Fruit fly (Drosophila melanogaster) whole organism, embryonic: ENCODE results near the gene CG6527.
A peak's percentile ranks its signal among the peaks of the same experiment; 100 is the strongest.

ENCODE experiments used
- ATbp ChIP-seq: fragments of 200-800 bp; sonication (Bioruptor generic); optimal IDR thresholded peaks from 2 replicates; lab custom pipeline; 2017; ENCODE audit warnings: missing biosample characterization, mild to moderate bottlenecking, missing genetic modification characterization, missing genetic modification reagents
- Atf6 ChIP-seq: fragments of 200-800 bp; sonication (Bioruptor generic); IDR thresholded peaks from 2 replicates; pipeline ENCODE4 v1.3.6; 2022; ENCODE audit warnings: missing biosample characterization, missing genetic modification characterization
- CG11085 ChIP-seq: fragments of 200-800 bp; sonication (Bioruptor generic); IDR thresholded peaks from 2 replicates; pipeline ENCODE4 v1.3.6; 2022; ENCODE audit warnings: missing biosample characterization, missing genetic modification characterization
- CG13424 ChIP-seq: fragments of 200-800 bp; sonication (Bioruptor generic); optimal IDR thresholded peaks from 2 replicates; lab custom pipeline; 2019; ENCODE audit warnings: missing biosample characterization, mild to moderate bottlenecking, missing genetic modification characterization, moderate library complexity
- CG14710 ChIP-seq: fragments of 200-800 bp; sonication (Bioruptor generic); optimal IDR thresholded peaks from 3 replicates; lab custom pipeline; 2019; ENCODE audit warnings: missing biosample characterization, mild to moderate bottlenecking, missing genetic modification characterization, moderate library complexity
- CG15073 ChIP-seq: fragments of 200-800 bp; sonication (Bioruptor generic); optimal IDR thresholded peaks from 2 replicates; lab custom pipeline; 2016; ENCODE audit warnings: missing biosample characterization, missing genetic modification characterization
- CG15269 ChIP-seq: fragments of 200-800 bp; sonication (Bioruptor generic); optimal IDR thresholded peaks from 2 replicates; lab custom pipeline; 2018; ENCODE audit warnings: missing biosample characterization, mild to moderate bottlenecking, missing genetic modification characterization, moderate library complexity
- CG1603 ChIP-seq: fragments of 200-800 bp; sonication (Bioruptor generic); optimal IDR thresholded peaks from 2 replicates; lab custom pipeline; 2019; ENCODE audit warnings: missing biosample characterization, mild to moderate bottlenecking, missing genetic modification characterization, moderate library complexity
- CG17359 ChIP-seq: fragments of 200-800 bp; sonication (Bioruptor generic); optimal IDR thresholded peaks from 3 replicates; lab custom pipeline; 2018; ENCODE audit warnings: missing biosample characterization, mild to moderate bottlenecking, missing genetic modification characterization, moderate library complexity
- CG17912 ChIP-seq: fragments of 200-800 bp; sonication (Bioruptor generic); optimal IDR thresholded peaks from 2 replicates; lab custom pipeline; 2018; ENCODE audit warnings: missing biosample characterization, mild to moderate bottlenecking, missing genetic modification characterization
- CG2875 ChIP-seq: fragments of 200-800 bp; sonication (Bioruptor generic); optimal IDR thresholded peaks from 2 replicates; lab custom pipeline; 2017; ENCODE audit warnings: missing biosample characterization, mild to moderate bottlenecking, missing genetic modification characterization, missing genetic modification reagents
- CG3838 ChIP-seq: fragments of 200-800 bp; sonication (Bioruptor generic); optimal IDR thresholded peaks from 3 replicates; lab custom pipeline; 2016; ENCODE audit warnings: missing biosample characterization, missing genetic modification characterization
- CG3995 ChIP-seq: fragments of 200-800 bp; sonication (Bioruptor generic); optimal IDR thresholded peaks from 3 replicates; lab custom pipeline; 2016; ENCODE audit warnings: missing biosample characterization, missing genetic modification characterization
- CG4360 ChIP-seq: fragments of 200-800 bp; sonication (Bioruptor generic); IDR thresholded peaks from 2 replicates; pipeline ENCODE4 v1.3.6; 2022; ENCODE audit warnings: missing biosample characterization, missing genetic modification characterization
- CG4854 ChIP-seq: fragments of 200-800 bp; sonication (Bioruptor generic); optimal IDR thresholded peaks from 2 replicates; lab custom pipeline; 2016; ENCODE audit warnings: missing biosample characterization, missing genetic modification characterization, inconsistent platforms
- CG5245 ChIP-seq: fragments of 200-800 bp; sonication (Bioruptor generic); optimal IDR thresholded peaks from 3 replicates; lab custom pipeline; 2016; ENCODE audit warnings: missing biosample characterization, missing genetic modification characterization
- CG5953 ChIP-seq: fragments of 200-800 bp; sonication (Bioruptor generic); IDR thresholded peaks from 2 replicates; pipeline ENCODE4 v1.3.6; 2022; ENCODE audit warnings: missing biosample characterization, missing genetic modification characterization
- CG6254 ChIP-seq: fragments of 200-800 bp; sonication (Bioruptor generic); optimal IDR thresholded peaks from 3 replicates; lab custom pipeline; 2017; ENCODE audit warnings: mild to moderate bottlenecking, missing biosample characterization, missing genetic modification reagents, missing genetic modification characterization
- CG7372 ChIP-seq: fragments of 200-800 bp; sonication (Bioruptor generic); IDR thresholded peaks from 2 replicates; pipeline ENCODE4 v1.3.6; 2022; ENCODE audit warnings: missing biosample characterization, missing genetic modification characterization
- CG8089 ChIP-seq: fragments of 200-800 bp; sonication (Bioruptor generic); optimal IDR thresholded peaks from 3 replicates; lab custom pipeline; 2016; ENCODE audit warnings: missing biosample characterization, missing genetic modification characterization
- CG8359 ChIP-seq: fragments of 200-800 bp; sonication (Bioruptor generic); optimal IDR thresholded peaks from 2 replicates; lab custom pipeline; 2017; ENCODE audit warnings: missing biosample characterization, mild to moderate bottlenecking, missing genetic modification characterization, borderline replicate concordance
- CG8478 ChIP-seq: fragments of >200 bp; optimal IDR thresholded peaks from 2 replicates; lab custom pipeline; 2018
- D19B ChIP-seq: fragments of 200-800 bp; sonication (Bioruptor generic); optimal IDR thresholded peaks from 2 replicates; lab custom pipeline; 2017; ENCODE audit warnings: missing biosample characterization, mild to moderate bottlenecking, missing genetic modification characterization
- Dek ChIP-seq: fragments of 200-800 bp; sonication (Bioruptor generic); optimal IDR thresholded peaks from 3 replicates; lab custom pipeline; 2019; ENCODE audit warnings: missing biosample characterization, mild to moderate bottlenecking, missing genetic modification characterization, moderate library complexity
- Elba2 ChIP-seq: fragments of 200-800 bp; sonication (Bioruptor generic); optimal IDR thresholded peaks from 3 replicates; lab custom pipeline; 2016; ENCODE audit warnings: missing biosample characterization, missing genetic modification characterization
- Hr39 ChIP-seq: fragments of >200 bp; optimal IDR thresholded peaks from 2 replicates; lab custom pipeline; 2017
- Mad ChIP-seq: fragments of 200-800 bp; sonication (Bioruptor generic); optimal IDR thresholded peaks from 2 replicates; lab custom pipeline; 2016; ENCODE audit warnings: missing biosample characterization, missing genetic modification characterization
- Neu2 ChIP-seq: fragments of 200-800 bp; sonication (Bioruptor generic); optimal IDR thresholded peaks from 3 replicates; lab custom pipeline; 2016; ENCODE audit warnings: missing biosample characterization, missing genetic modification characterization, borderline replicate concordance
- Nf-YB ChIP-seq: fragments of 200-800 bp; sonication (Bioruptor generic); optimal IDR thresholded peaks from 3 replicates; lab custom pipeline; 2019; ENCODE audit warnings: missing biosample characterization, mild to moderate bottlenecking, missing genetic modification characterization, moderate library complexity
- Nf-YC ChIP-seq: fragments of 200-800 bp; optimal IDR thresholded peaks from 3 replicates; lab custom pipeline; 2019; ENCODE audit warnings: missing biosample characterization, mild to moderate bottlenecking, missing genetic modification characterization, moderate library complexity
- Six4 ChIP-seq: fragments of 200-800 bp; sonication (Bioruptor generic); optimal IDR thresholded peaks from 2 replicates; lab custom pipeline; 2016; ENCODE audit warnings: missing biosample characterization, missing genetic modification characterization
- Ssrp ChIP-seq: fragments of 200-800 bp; sonication (Bioruptor generic); optimal IDR thresholded peaks from 2 replicates; lab custom pipeline; 2018; ENCODE audit warnings: missing biosample characterization, mild to moderate bottlenecking, missing genetic modification characterization, moderate library complexity
- Xbp1 ChIP-seq: fragments of 200-800 bp; sonication (Bioruptor generic); optimal IDR thresholded peaks from 3 replicates; lab custom pipeline; 2016; ENCODE audit warnings: missing biosample characterization, mild to moderate bottlenecking, missing genetic modification characterization
- ato ChIP-seq: fragments of 200-800 bp; sonication (Bioruptor generic); IDR thresholded peaks from 2 replicates; pipeline ENCODE4 v1.3.6; 2022; ENCODE audit warnings: missing biosample characterization, missing genetic modification characterization; ENCODE audit not compliant: partially characterized antibody
- bab2 ChIP-seq: fragments of 200-800 bp; sonication (Bioruptor generic); optimal IDR thresholded peaks from 2 replicates; lab custom pipeline; 2016; ENCODE audit warnings: missing biosample characterization, missing genetic modification characterization
- caup ChIP-seq: fragments of 200-800 bp; sonication (Bioruptor generic); optimal IDR thresholded peaks from 3 replicates; lab custom pipeline; 2017; ENCODE audit warnings: missing biosample characterization, mild to moderate bottlenecking, missing genetic modification characterization, moderate library complexity; ENCODE audit not compliant: severe bottlenecking
- chinmo ChIP-seq: fragments of 200-800 bp; sonication (Bioruptor generic); IDR thresholded peaks from 4 replicates; pipeline ENCODE4 v1.3.6; 2022; ENCODE audit warnings: missing biosample characterization, missing genetic modification characterization; ENCODE audit not compliant: partially characterized antibody
- hb ChIP-seq: fragments of 200-800 bp; sonication (Bioruptor generic); IDR thresholded peaks from 3 replicates; pipeline ENCODE4 v1.3.6; 2022; ENCODE audit warnings: missing biosample characterization, missing genetic modification characterization; ENCODE audit not compliant: partially characterized antibody
- knrl ChIP-seq: fragments of 200-800 bp; sonication (Bioruptor generic); IDR thresholded peaks from 3 replicates; pipeline ENCODE4 v1.3.6; 2022; ENCODE audit warnings: missing biosample characterization, missing genetic modification characterization; ENCODE audit not compliant: partially characterized antibody
- lola ChIP-seq, 3 experiments: fragments of >200 bp in 2 of 3; fragments of 200-800 bp in 1 of 3; sonication (Bioruptor generic) in 1 of 3; optimal IDR thresholded peaks; 2 replicates each; lab custom pipeline; 2017 to 2019; ENCODE audit warnings: missing biosample characterization in 3 of 3, missing genetic modification characterization in 3 of 3, mild to moderate bottlenecking in 1 of 3, moderate library complexity in 1 of 3
- oc ChIP-seq: fragments of 200-800 bp; sonication (Bioruptor generic); optimal IDR thresholded peaks from 2 replicates; lab custom pipeline; 2018; ENCODE audit warnings: missing biosample characterization, mild to moderate bottlenecking, missing genetic modification characterization, moderate library complexity
- scrt ChIP-seq: fragments of 200-800 bp; sonication (Bioruptor generic); optimal IDR thresholded peaks from 2 replicates; lab custom pipeline; 2018; ENCODE audit warnings: missing biosample characterization, mild to moderate bottlenecking, missing genetic modification characterization, moderate library complexity
- sqz ChIP-seq: fragments of 200-800 bp; sonication (Bioruptor generic); optimal IDR thresholded peaks from 3 replicates; lab custom pipeline; 2018; ENCODE audit warnings: missing biosample characterization, mild to moderate bottlenecking, missing genetic modification characterization
- ssp ChIP-seq: fragments of 200-800 bp; sonication (Bioruptor generic); IDR thresholded peaks from 2 replicates; pipeline ENCODE4 v1.3.6; 2022; ENCODE audit warnings: missing biosample characterization, missing genetic modification characterization
- twi ChIP-seq: fragments of 200-800 bp; optimal IDR thresholded peaks from 2 replicates; lab custom pipeline; 2019; ENCODE audit warnings: missing biosample characterization, mild to moderate bottlenecking, missing genetic modification characterization, moderate library complexity
- vvl ChIP-seq: fragments of 200-800 bp; sonication (Bioruptor generic); IDR thresholded peaks from 2 replicates; pipeline ENCODE4 v1.3.6; 2022; ENCODE audit warnings: missing biosample characterization, missing genetic modification characterization
- zfh2 ChIP-seq: fragments of 200-800 bp; sonication (Bioruptor generic); optimal IDR thresholded peaks from 2 replicates; lab custom pipeline; 2016; ENCODE audit warnings: missing biosample characterization, missing genetic modification characterization

Gene CG6527

dm6 chr3L:10531059-10531458 lies 27.8 kb downstream of the CG6527 start (continued):
- TF ChIP-seq oc (tag; lab: Kevin White, UChicago): peak; percentile 10
- TF ChIP-seq D19B (GFP tag; lab: Kevin White, UChicago): no peak
- TF ChIP-seq Ssrp (tag; lab: Kevin White, UChicago): no peak
- TF ChIP-seq CG8478 (lab: Kevin White, UChicago): no peak
- TF ChIP-seq Mad (GFP tag; lab: Kevin White, UChicago): no peak
- no peak for TF ChIP-seq Atf6
- no peak for TF ChIP-seq zfh2 (GFP tag; lab: Kevin White, UChicago)
- TF ChIP-seq CG5953: no peak
- no peak for TF ChIP-seq CG4854 (GFP tag; lab: Kevin White, UChicago)
- no peak for TF ChIP-seq CG6254
- TF ChIP-seq ssp: no peak
- no peak for TF ChIP-seq CG3838 (GFP tag; lab: Kevin White, UChicago)
- TF ChIP-seq CG4360 (GFP tag; lab: Robert Waterston, UW): peak; percentile 61; the same call in 1 of the 2 replicates
- TF ChIP-seq twi (tag; lab: Kevin White, UChicago): no peak
- no peak for TF ChIP-seq caup (GFP tag; lab: Kevin White, UChicago)
- TF ChIP-seq CG17912 (GFP tag; lab: Kevin White, UChicago): no peak
- no peak for TF ChIP-seq CG15073 (GFP tag; lab: Kevin White, UChicago)
- peak; percentile 5 for TF ChIP-seq Elba2 (GFP tag; lab: Kevin White, UChicago)
- TF ChIP-seq CG8359 (GFP tag; lab: Kevin White, UChicago): no peak
- TF ChIP-seq CG11085: no peak
- TF ChIP-seq CG5245 (GFP tag; lab: Kevin White, UChicago): no peak
- TF ChIP-seq Hr39 (lab: Kevin White, UChicago): no peak
- peak; percentile 52; the same call in 1 of the 4 replicates for TF ChIP-seq chinmo (GFP tag; lab: Robert Waterston, UW)
- TF ChIP-seq Neu2 (GFP tag; lab: Kevin White, UChicago): no peak
- no peak for TF ChIP-seq Dek (tag; lab: Kevin White, UChicago)
- TF ChIP-seq hb (GFP tag; lab: Robert Waterston, UW): no peak
- peak; percentile 42 for TF ChIP-seq sqz (GFP tag; lab: Kevin White, UChicago)
- TF ChIP-seq, all 482 proteins: peak for 8

- peak; percentile 89 for TF ChIP-seq Nf-YB (GFP tag; lab: Kevin White, UChicago)
- peak; percentile 60 for TF ChIP-seq Nf-YC (tag; lab: Kevin White, UChicago)
- TF ChIP-seq ato (GFP tag; lab: Robert Waterston, UW): no peak
- TF ChIP-seq, all 482 proteins: peak for 2
Observed at dm6 chr3L:10528251-10528650, 30.6 kb downstream of the CG6527 start.

dm6 chr3L:10525641-10526382 lies 33.1 kb downstream of the CG6527 start:
- no peak for TF ChIP-seq bab2 (GFP tag; lab: Kevin White, UChicago)
- peak; percentile 39; the same call in 1 of the 2 replicates for TF ChIP-seq vvl (GFP tag; lab: Robert Waterston, UW)
- TF ChIP-seq ATbp (GFP tag; lab: Kevin White, UChicago): peak; percentile 27
- peak; percentile 26 for TF ChIP-seq CG14710 (tag; lab: Kevin White, UChicago)
- TF ChIP-seq scrt (GFP tag; lab: Kevin White, UChicago): no peak
- TF ChIP-seq Six4 (GFP tag; lab: Kevin White, UChicago): peak; percentile 6
- TF ChIP-seq CG7372 (GFP tag; lab: Robert Waterston, UW): no peak
- TF ChIP-seq Xbp1 (GFP tag; lab: Kevin White, UChicago): peak; percentile 22
- peak; percentile 26 for TF ChIP-seq CG15269
- peak in 1 of 3 experiments; percentile 35 for TF ChIP-seq lola (GFP tag; optimal IDR thresholded peaks at IDR 0.05; lab: Kevin White, UChicago)
- peak; percentile 10 for TF ChIP-seq CG2875 (GFP tag; lab: Kevin White, UChicago)
- no peak for TF ChIP-seq CG8089 (GFP tag; lab: Kevin White, UChicago)
- no peak for TF ChIP-seq CG1603 (tag; lab: Kevin White, UChicago)
- no peak for TF ChIP-seq knrl (GFP tag; lab: Robert Waterston, UW)
- TF ChIP-seq CG13424 (tag; lab: Kevin White, UChicago): peak; percentile 36
- peak; percentile 41 for TF ChIP-seq CG17359
- no peak for TF ChIP-seq CG3995
